Worm (Caenorhabditis elegans): ENCODE data around the gene R160.10.

ce11 chrX:4364877-4365276 lies 2.4 kb downstream of the R160.10 start, which contains the start of gene F14H12.8:
- TF ChIP-seq flt-1 (GFP tag; IDR thresholded peaks at IDR 0.05): no peak
- TF ChIP-seq med-1 (GFP tag; optimal IDR thresholded peaks at IDR 0.05; ENCODE audit: insufficient read depth): no peak
- TF ChIP-seq ref-1 (GFP tag; conservative IDR thresholded peaks at IDR 0.05): no peak
- no peak for TF ChIP-seq cog-1 (tag; optimal IDR thresholded peaks at IDR 0.05)
- no peak for TF ChIP-seq klf-2 (GFP tag; conservative IDR thresholded peaks at IDR 0.05)

Measured in whole organism, midembryonic.